Worm (Caenorhabditis elegans): ENCODE measurements around the gene R03D7.8.

DNA sequence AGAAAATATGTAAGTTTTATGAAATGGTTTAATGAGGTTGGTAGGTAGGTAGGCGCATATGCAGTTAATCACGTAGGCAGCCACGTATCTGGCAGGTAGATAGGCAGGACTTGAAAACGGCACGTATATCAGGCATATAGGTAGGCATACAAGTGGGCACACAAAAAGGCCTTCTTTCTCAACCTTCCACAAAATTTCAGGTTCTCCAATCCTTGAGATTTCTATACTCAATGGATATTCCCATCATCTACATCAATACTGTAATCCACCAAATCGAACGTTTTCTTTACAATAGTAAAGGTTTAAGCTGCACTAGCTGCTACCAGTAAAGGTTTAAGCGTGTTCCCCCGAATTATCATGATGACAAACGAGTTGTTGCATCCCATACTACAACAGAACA is 24.4 kb downstream of the R03D7.8 start:
- no peak for TF ChIP-seq jun-1 (tag; optimal IDR thresholded peaks at IDR 0.05)
- no peak for TF ChIP-seq daf-8 (GFP tag; IDR thresholded peaks at IDR 0.05)
- no peak for TF ChIP-seq arid-1 (GFP tag; conservative IDR thresholded peaks at IDR 0.05)
- TF ChIP-seq nhr-77 (tag; optimal IDR thresholded peaks at IDR 0.05): no peak
- no peak for TF ChIP-seq nhr-11 (tag; optimal IDR thresholded peaks at IDR 0.05)
- no peak for TF ChIP-seq skn-1 (tag; optimal IDR thresholded peaks at IDR 0.05)
- TF ChIP-seq dpl-1 (GFP tag; optimal IDR thresholded peaks at IDR 0.05): no peak
- TF ChIP-seq lir-3 (tag; optimal IDR thresholded peaks at IDR 0.05): no peak
- no peak for TF ChIP-seq ceh-28 (tag; optimal IDR thresholded peaks at IDR 0.05)
- TF ChIP-seq ztf-7 (tag; optimal IDR thresholded peaks at IDR 0.05): no peak
- TF ChIP-seq nhr-111 (GFP tag; optimal IDR thresholded peaks at IDR 0.05): no peak
- no peak for TF ChIP-seq ama-1 (optimal IDR thresholded peaks at IDR 0.05)
- no peak for TF ChIP-seq lin-15B (tag; optimal IDR thresholded peaks at IDR 0.05)

Data from whole organism, L4 larva.